Worm (Caenorhabditis elegans) whole organism, late embryonic: ENCODE measurements around the gene B0244.16.

Experiments used
- F13H6.1 ChIP-seq: sonication (generic microtip); optimal IDR thresholded peaks from 2 replicates; lab custom pipeline; 2016; ENCODE audit warnings: missing genetic modification characterization, missing compliant biosample characterization
- K02D7.2 ChIP-seq: sonication (generic microtip); optimal IDR thresholded peaks from 2 replicates; lab custom pipeline; 2017; ENCODE audit warnings: mild to moderate bottlenecking, missing genetic modification characterization, missing compliant biosample characterization
- T23F11.4 ChIP-seq: fragments of 200-800 bp; sonication (Bioruptor generic); optimal IDR thresholded peaks from 2 replicates; lab custom pipeline; 2018; ENCODE audit warnings: mild to moderate bottlenecking, missing genetic modification characterization, missing compliant biosample characterization
- Y22D7AL.16 ChIP-seq: sonication (generic microtip); optimal IDR thresholded peaks from 2 replicates; lab custom pipeline; 2016; ENCODE audit warnings: missing genetic modification characterization, missing compliant biosample characterization
- ahr-1 ChIP-seq: sonication (generic microtip); optimal IDR thresholded peaks from 2 replicates; lab custom pipeline; 2016; ENCODE audit warnings: missing genetic modification characterization, missing compliant biosample characterization
- ama-1 ChIP-seq: fragments of 150-350 bp; optimal IDR thresholded peaks from 2 replicates; lab custom pipeline; 2014
- ceh-18 ChIP-seq: sonication (generic microtip); optimal IDR thresholded peaks from 2 replicates; lab custom pipeline; 2016; ENCODE audit warnings: missing genetic modification characterization, missing compliant biosample characterization
- ceh-2 ChIP-seq: sonication (generic microtip); optimal IDR thresholded peaks from 2 replicates; lab custom pipeline; 2016; ENCODE audit warnings: missing genotype, missing genetic modification characterization, missing compliant biosample characterization
- ceh-22 ChIP-seq: sonication (generic microtip); optimal IDR thresholded peaks from 2 replicates; lab custom pipeline; 2017; ENCODE audit warnings: missing biosample characterization, missing genetic modification characterization
- ceh-24 ChIP-seq: sonication (generic microtip); optimal IDR thresholded peaks from 2 replicates; lab custom pipeline; 2016; ENCODE audit warnings: mild to moderate bottlenecking, missing genetic modification characterization, missing compliant biosample characterization
- ceh-48 ChIP-seq: sonication (generic microtip); optimal IDR thresholded peaks from 2 replicates; lab custom pipeline; 2016; ENCODE audit warnings: missing genetic modification characterization, inconsistent platforms, missing compliant biosample characterization
- ceh-6 ChIP-seq: fragments of 200-800 bp; sonication (Bioruptor generic); optimal IDR thresholded peaks from 2 replicates; lab custom pipeline; 2018; ENCODE audit warnings: mild to moderate bottlenecking, missing genetic modification characterization, missing compliant biosample characterization
- ceh-9 ChIP-seq: sonication (generic microtip); optimal IDR thresholded peaks from 2 replicates; lab custom pipeline; 2016; ENCODE audit warnings: mild to moderate bottlenecking, missing genetic modification characterization, inconsistent platforms, missing compliant biosample characterization
- che-1 ChIP-seq: sonication (generic microtip); optimal IDR thresholded peaks from 2 replicates; lab custom pipeline; 2016; ENCODE audit warnings: mild to moderate bottlenecking, missing genetic modification characterization, missing compliant biosample characterization
- dmd-4 ChIP-seq: sonication (generic microtip); optimal IDR thresholded peaks from 2 replicates; lab custom pipeline; 2016; ENCODE audit warnings: borderline replicate concordance, missing genetic modification characterization, missing compliant biosample characterization
- dve-1 ChIP-seq: sonication (generic microtip); optimal IDR thresholded peaks from 2 replicates; lab custom pipeline; 2017; ENCODE audit warnings: antibody characterized with exemption, mild to moderate bottlenecking, missing genetic modification characterization, missing compliant biosample characterization
- elt-2 ChIP-seq: sonication (generic microtip); optimal IDR thresholded peaks from 2 replicates; lab custom pipeline; 2016; ENCODE audit warnings: missing genetic modification reagents, missing genetic modification characterization, missing compliant biosample characterization
- elt-4 ChIP-seq: sonication (generic microtip); optimal IDR thresholded peaks from 2 replicates; lab custom pipeline; 2016; ENCODE audit warnings: missing genetic modification characterization, missing compliant biosample characterization
- ets-4 ChIP-seq: sonication (generic microtip); optimal IDR thresholded peaks from 2 replicates; lab custom pipeline; 2016; ENCODE audit warnings: missing genetic modification characterization, missing compliant biosample characterization
- fax-1 ChIP-seq: sonication (generic microtip); optimal IDR thresholded peaks from 2 replicates; lab custom pipeline; 2016; ENCODE audit warnings: missing genotype, missing genetic modification characterization, missing compliant biosample characterization
- fkh-10 ChIP-seq: fragments of 150-350 bp; optimal IDR thresholded peaks from 2 replicates; lab custom pipeline; 2014; ENCODE audit warnings: missing biosample characterization, missing genetic modification reagents, missing genetic modification characterization
- fkh-6 ChIP-seq: sonication (generic microtip); optimal IDR thresholded peaks from 2 replicates; lab custom pipeline; 2016; ENCODE audit warnings: missing genetic modification characterization, missing compliant biosample characterization
- hlh-30 ChIP-seq: sonication (generic microtip); optimal IDR thresholded peaks from 2 replicates; lab custom pipeline; 2017; ENCODE audit warnings: antibody characterized with exemption, missing genetic modification characterization, missing compliant biosample characterization; ENCODE audit not compliant: insufficient read depth
- hlh-6 ChIP-seq: sonication (generic microtip); optimal IDR thresholded peaks from 2 replicates; lab custom pipeline; 2016; ENCODE audit warnings: missing genotype, missing genetic modification characterization, missing compliant biosample characterization
- hlh-8 ChIP-seq: sonication (generic microtip); optimal IDR thresholded peaks from 2 replicates; lab custom pipeline; 2016; ENCODE audit warnings: missing genotype, missing genetic modification characterization, missing compliant biosample characterization
- lim-6 ChIP-seq: sonication (generic microtip); optimal IDR thresholded peaks from 2 replicates; lab custom pipeline; 2016; ENCODE audit warnings: missing genetic modification characterization, missing compliant biosample characterization
- lin-11 ChIP-seq: fragments of 200-800 bp; sonication (Bioruptor generic); optimal IDR thresholded peaks from 2 replicates; lab custom pipeline; 2018; ENCODE audit warnings: mild to moderate bottlenecking, missing genetic modification characterization, missing compliant biosample characterization
- madf-2 ChIP-seq: sonication (generic microtip); optimal IDR thresholded peaks from 2 replicates; lab custom pipeline; 2017; ENCODE audit warnings: missing genetic modification characterization, missing compliant biosample characterization
- mec-3 ChIP-seq: sonication (generic microtip); optimal IDR thresholded peaks from 2 replicates; lab custom pipeline; 2016; ENCODE audit warnings: borderline replicate concordance, missing genetic modification characterization, missing compliant biosample characterization
- nfya-1 ChIP-seq: sonication (generic microtip); optimal IDR thresholded peaks from 2 replicates; lab custom pipeline; 2017; ENCODE audit warnings: missing genetic modification characterization, mild to moderate bottlenecking, missing compliant biosample characterization, antibody characterized with exemption, moderate library complexity
- nhr-11 ChIP-seq: fragments of 150-350 bp; optimal IDR thresholded peaks from 2 replicates; lab custom pipeline; 2014; ENCODE audit warnings: missing biosample characterization, missing genetic modification characterization
- npax-4 ChIP-seq: sonication (generic microtip); optimal IDR thresholded peaks from 2 replicates; lab custom pipeline; 2016; ENCODE audit warnings: missing genetic modification characterization, missing compliant biosample characterization
- odd-2 ChIP-seq: sonication (generic microtip); optimal IDR thresholded peaks from 2 replicates; lab custom pipeline; 2017; ENCODE audit warnings: antibody characterized with exemption, mild to moderate bottlenecking, missing genetic modification characterization, missing compliant biosample characterization
- pag-3 ChIP-seq: sonication (generic microtip); optimal IDR thresholded peaks from 2 replicates; lab custom pipeline; 2016; ENCODE audit warnings: missing compliant biosample characterization, missing genetic modification characterization, borderline replicate concordance
- pat-9 ChIP-seq: fragments of 200-800 bp; sonication (Bioruptor generic); optimal IDR thresholded peaks from 2 replicates; lab custom pipeline; 2018; ENCODE audit warnings: mild to moderate bottlenecking, missing genetic modification characterization, moderate library complexity, missing compliant biosample characterization
- pax-1 ChIP-seq: fragments of 150-350 bp; optimal IDR thresholded peaks from 2 replicates; lab custom pipeline; 2014; ENCODE audit warnings: missing biosample characterization, missing genetic modification characterization
- pha-4 ChIP-seq: fragments of 150-350 bp; optimal IDR thresholded peaks from 2 replicates; lab custom pipeline; 2018; ENCODE audit warnings: missing biosample characterization, missing genetic modification reagents, missing genetic modification characterization
- pqm-1 ChIP-seq: sonication (generic microtip); optimal IDR thresholded peaks from 2 replicates; lab custom pipeline; 2016; ENCODE audit warnings: missing genetic modification characterization, missing compliant biosample characterization
- pros-1 ChIP-seq: fragments of 150-350 bp; optimal IDR thresholded peaks from 2 replicates; lab custom pipeline; 2014; ENCODE audit warnings: missing biosample characterization, missing genetic modification reagents, missing genetic modification characterization
- rnt-1 ChIP-seq: sonication (generic microtip); optimal IDR thresholded peaks from 2 replicates; lab custom pipeline; 2016; ENCODE audit warnings: missing genetic modification characterization, missing compliant biosample characterization
- sox-4 ChIP-seq: sonication (generic microtip); optimal IDR thresholded peaks from 2 replicates; lab custom pipeline; 2017; ENCODE audit warnings: mild to moderate bottlenecking, missing genetic modification characterization, inconsistent platforms, missing compliant biosample characterization
- syd-9 ChIP-seq: sonication (generic microtip); optimal IDR thresholded peaks from 2 replicates; lab custom pipeline; 2016; ENCODE audit warnings: mild to moderate bottlenecking, missing genetic modification characterization, moderate library complexity, missing compliant biosample characterization
- tbx-2 ChIP-seq: sonication (generic microtip); optimal IDR thresholded peaks from 2 replicates; lab custom pipeline; 2016; ENCODE audit warnings: missing genetic modification characterization, missing compliant biosample characterization
- tbx-7 ChIP-seq: sonication (generic microtip); optimal IDR thresholded peaks from 2 replicates; lab custom pipeline; 2016; ENCODE audit warnings: missing genotype, missing genetic modification characterization, missing compliant biosample characterization
- ttx-3 ChIP-seq: sonication (generic microtip); optimal IDR thresholded peaks from 2 replicates; lab custom pipeline; 2016; ENCODE audit warnings: missing genetic modification reagents, missing genetic modification characterization, missing compliant biosample characterization
- unc-3 ChIP-seq, 2 experiments: fragments of 200-800 bp in 1 of 2; sonication (Bioruptor generic) in 1 of 2; sonication (generic microtip) in 1 of 2; conservative IDR thresholded peaks in 1 of 2; optimal IDR thresholded peaks in 1 of 2; 2 replicates each; pipeline versions ENCODE4 v1.3.6 to Lab custom; 2016 to 2022; ENCODE audit warnings: missing compliant biosample characterization in 2 of 2, missing genetic modification characterization in 2 of 2, missing genetic modification reagents in 1 of 2
- unc-42 ChIP-seq: sonication (generic microtip); optimal IDR thresholded peaks from 2 replicates; lab custom pipeline; 2016; ENCODE audit warnings: missing genotype, missing genetic modification characterization, missing compliant biosample characterization
- unc-55 ChIP-seq: sonication (generic microtip); optimal IDR thresholded peaks from 2 replicates; lab custom pipeline; 2017; ENCODE audit warnings: missing biosample characterization, missing genetic modification reagents, missing genetic modification characterization
- unc-86 ChIP-seq: sonication (generic microtip); optimal IDR thresholded peaks from 2 replicates; lab custom pipeline; 2016; ENCODE audit warnings: missing genetic modification characterization, missing compliant biosample characterization
- zip-5 ChIP-seq: sonication (generic microtip); optimal IDR thresholded peaks from 2 replicates; lab custom pipeline; 2016; ENCODE audit warnings: missing genetic modification characterization, missing compliant biosample characterization

The B0244.16 gene

ce11 chrIII:5714984-5715454, 25.7 kb upstream of the B0244.16 start:
- TF ChIP-seq unc-55 (GFP tag; lab: Kevin White, UChicago) (no peak), ttx-3 (tag; lab: Kevin White, UChicago) (no peak), nhr-11 (no peak), pax-1 (no peak), rnt-1 (no peak), K02D7.2 (tag; lab: Kevin White, UChicago) (no peak)

- TF ChIP-seq ceh-48 (tag; lab: Kevin White, UChicago), result no peak
- no peak for TF ChIP-seq Y22D7AL.16 (tag; lab: Kevin White, UChicago)
- no peak for TF ChIP-seq pat-9 (tag; lab: Kevin White, UChicago)
- TF ChIP-seq madf-2 (tag; lab: Kevin White, UChicago), result no peak
- no peak for TF ChIP-seq zip-5 (tag; lab: Kevin White, UChicago)
- no peak for TF ChIP-seq fax-1
- no peak for TF ChIP-seq pag-3 (tag; lab: Kevin White, UChicago)
- no peak for TF ChIP-seq pqm-1 (tag; lab: Kevin White, UChicago)
- TF ChIP-seq fkh-6 (tag; lab: Kevin White, UChicago), result no peak
- TF ChIP-seq syd-9, result peak; percentile 54
- TF ChIP-seq dve-1, result peak; percentile 24
- TF ChIP-seq hlh-8 (tag; lab: Kevin White, UChicago), result no peak
- peak; percentile 12 for TF ChIP-seq lim-6 (tag; lab: Kevin White, UChicago)
- TF ChIP-seq mec-3, result no peak
- peak; percentile 70 for TF ChIP-seq rnt-1
- no peak for TF ChIP-seq ahr-1 (tag; lab: Kevin White, UChicago)
- TF ChIP-seq che-1, result no peak
- no peak for TF ChIP-seq ceh-6 (GFP tag; lab: Kevin White, UChicago)
- no peak for TF ChIP-seq K02D7.2 (tag; lab: Kevin White, UChicago)
- peak; percentile 36 for TF ChIP-seq ceh-2
- TF ChIP-seq ceh-24 (tag; lab: Kevin White, UChicago), result no peak
- TF ChIP-seq pha-4 (tag; lab: Kevin White, UChicago), result no peak
- peak; percentile 45 for TF ChIP-seq elt-2 (tag; lab: Kevin White, UChicago)
- peak; percentile 22 for TF ChIP-seq tbx-7 (tag; lab: Kevin White, UChicago)
- no peak for TF ChIP-seq lin-11 (tag; lab: Kevin White, UChicago)
- peak; percentile 52 for TF ChIP-seq ceh-22 (tag; lab: Kevin White, UChicago)
- peak; percentile 79 for TF ChIP-seq hlh-30 (tag; lab: Kevin White, UChicago)
- TF ChIP-seq npax-4 (tag; lab: Kevin White, UChicago), result no peak
- TF ChIP-seq pax-1, result no peak
- peak; percentile 83 for TF ChIP-seq tbx-2 (tag; lab: Kevin White, UChicago)
- peak; percentile 58 for TF ChIP-seq unc-55 (GFP tag; lab: Kevin White, UChicago)
- no peak for TF ChIP-seq T23F11.4 (GFP tag; lab: Kevin White, UChicago)
- peak; percentile 40 for TF ChIP-seq ceh-18 (tag; lab: Kevin White, UChicago)
- peak; percentile 61 for TF ChIP-seq hlh-6 (tag; lab: Kevin White, UChicago)
- TF ChIP-seq dmd-4 (tag; lab: Kevin White, UChicago), result no peak
- TF ChIP-seq unc-42, result peak; percentile 34
- no peak for TF ChIP-seq sox-4 (tag; lab: Kevin White, UChicago)
- no peak for TF ChIP-seq fkh-10 (GFP tag; lab: Kevin White, UChicago)
- TF ChIP-seq odd-2, result no peak
- TF ChIP-seq unc-3 (GFP tag; conservative IDR thresholded peaks at IDR 0.05; lab: Robert Waterston, UW), result no peak
- TF ChIP-seq unc-3 (tag; optimal IDR thresholded peaks at IDR 0.05; lab: Kevin White, UChicago), result no peak
- no peak for TF ChIP-seq ceh-9 (tag; lab: Kevin White, UChicago)
- no peak for TF ChIP-seq elt-4 (tag; lab: Kevin White, UChicago)
- TF ChIP-seq unc-86 (tag; lab: Kevin White, UChicago), result no peak
- peak; percentile 84 for TF ChIP-seq nfya-1 (tag; lab: Kevin White, UChicago)
- TF ChIP-seq ama-1 (lab: Kevin White, UChicago), result peak; percentile 60
- peak; percentile 17 for TF ChIP-seq F13H6.1 (tag; lab: Kevin White, UChicago)
- TF ChIP-seq ets-4 (tag; lab: Kevin White, UChicago), result peak; percentile 79
- no peak for TF ChIP-seq nhr-11
- peak; percentile 71 for TF ChIP-seq pros-1 (tag; lab: Kevin White, UChicago)
Measured at ce11 chrIII:5715467-5715866, 25.3 kb upstream of the B0244.16 start.
